Fruit fly (Drosophila melanogaster): ENCODE results near the gene CG6576.

dm6 chr3L:8745210-8745609 is 10.6 kb upstream of the CG6576 start, which contains the start of gene Prm:
- no peak for TF ChIP-seq Myc (optimal IDR thresholded peaks at IDR 0.05)
- TF ChIP-seq psq (optimal IDR thresholded peaks at IDR 0.05) = no peak

Measured in Kc167 (cell line).